Fruit fly (Drosophila melanogaster) whole organism, embryonic: ENCODE results near the gene CG2747.
A peak's percentile ranks its signal among the peaks of the same experiment; 100 is the strongest.

Experiments used
- BEAF-32 ChIP-seq: fragments of 200-800 bp; sonication (Bioruptor generic); optimal IDR thresholded peaks from 3 replicates; lab custom pipeline; 2017; ENCODE audit warnings: missing biosample characterization, missing genetic modification characterization, mild to moderate bottlenecking, moderate library complexity, missing genetic modification reagents
- Bgb ChIP-seq: fragments of 200-800 bp; sonication (Bioruptor generic); IDR thresholded peaks from 2 replicates; pipeline ENCODE4 v1.3.6; 2022; ENCODE audit warnings: missing biosample characterization, missing genetic modification characterization; ENCODE audit not compliant: partially characterized antibody
- Blimp-1 ChIP-seq: fragments of 200-800 bp; sonication (Bioruptor generic); optimal IDR thresholded peaks from 3 replicates; lab custom pipeline; 2018; ENCODE audit warnings: missing biosample characterization, missing genetic modification characterization, mild to moderate bottlenecking, moderate library complexity, missing genetic modification reagents
- CG10274 ChIP-seq: fragments of 200-800 bp; sonication (Bioruptor generic); optimal IDR thresholded peaks from 3 replicates; lab custom pipeline; 2017; ENCODE audit warnings: missing biosample characterization, mild to moderate bottlenecking, missing genetic modification characterization
- CG11085 ChIP-seq: fragments of 200-800 bp; sonication (Bioruptor generic); IDR thresholded peaks from 2 replicates; pipeline ENCODE4 v1.3.6; 2022; ENCODE audit warnings: missing biosample characterization, missing genetic modification characterization
- CG11398 ChIP-seq: fragments of 200-800 bp; sonication (Bioruptor generic); optimal IDR thresholded peaks from 2 replicates; lab custom pipeline; 2016; ENCODE audit warnings: missing biosample characterization, missing genetic modification characterization
- CG12155 ChIP-seq: fragments of 200-800 bp; sonication (Bioruptor generic); optimal IDR thresholded peaks from 3 replicates; lab custom pipeline; 2016; ENCODE audit warnings: missing biosample characterization, missing genetic modification characterization
- CG12236 ChIP-seq: fragments of 200-800 bp; sonication (Bioruptor generic); optimal IDR thresholded peaks from 2 replicates; lab custom pipeline; 2016; ENCODE audit warnings: missing biosample characterization, missing genetic modification characterization
- CG12659 ChIP-seq: fragments of 200-800 bp; sonication (Bioruptor generic); optimal IDR thresholded peaks from 3 replicates; lab custom pipeline; 2017; ENCODE audit warnings: mild to moderate bottlenecking, missing biosample characterization, missing genetic modification reagents, missing genetic modification characterization
- CG14710 ChIP-seq: fragments of 200-800 bp; sonication (Bioruptor generic); optimal IDR thresholded peaks from 3 replicates; lab custom pipeline; 2019; ENCODE audit warnings: missing biosample characterization, mild to moderate bottlenecking, missing genetic modification characterization, moderate library complexity
- CG1647 ChIP-seq: fragments of 200-800 bp; sonication (Bioruptor generic); optimal IDR thresholded peaks from 3 replicates; lab custom pipeline; 2016; ENCODE audit warnings: missing biosample characterization, missing genetic modification characterization
- CG16813 ChIP-seq: fragments of 200-800 bp; sonication (Bioruptor generic); IDR thresholded peaks from 3 replicates; pipeline ENCODE4 v1.3.6; 2022; ENCODE audit warnings: missing biosample characterization, missing genetic modification characterization; ENCODE audit not compliant: partially characterized antibody
- CG17829 ChIP-seq: fragments of 200-800 bp; optimal IDR thresholded peaks from 2 replicates; lab custom pipeline; 2019; ENCODE audit warnings: missing biosample characterization, mild to moderate bottlenecking, missing genetic modification characterization, moderate library complexity
- CG18764 ChIP-seq: fragments of 200-800 bp; sonication (Bioruptor generic); optimal IDR thresholded peaks from 3 replicates; lab custom pipeline; 2016; ENCODE audit warnings: missing biosample characterization, missing genetic modification characterization
- CG2199 ChIP-seq: fragments of 200-800 bp; sonication (Bioruptor generic); IDR thresholded peaks from 3 replicates; pipeline ENCODE4 v1.3.6; 2022; ENCODE audit warnings: missing biosample characterization, missing genetic modification characterization
- CG2875 ChIP-seq: fragments of 200-800 bp; sonication (Bioruptor generic); optimal IDR thresholded peaks from 2 replicates; lab custom pipeline; 2017; ENCODE audit warnings: missing biosample characterization, mild to moderate bottlenecking, missing genetic modification characterization, missing genetic modification reagents
- CG31441 ChIP-seq: fragments of 200-800 bp; sonication (Bioruptor generic); IDR thresholded peaks from 2 replicates; pipeline ENCODE4 v1.3.6; 2022; ENCODE audit warnings: missing biosample characterization, missing genetic modification characterization
- CG32767 ChIP-seq: fragments of 200-800 bp; sonication (Bioruptor generic); IDR thresholded peaks from 2 replicates; pipeline ENCODE4 v1.3.6; 2022; ENCODE audit warnings: missing biosample characterization, missing genetic modification characterization
- CG34422 ChIP-seq: fragments of 200-800 bp; sonication (Bioruptor generic); IDR thresholded peaks from 3 replicates; pipeline ENCODE4 v1.3.6; 2022; ENCODE audit warnings: missing biosample characterization, missing genetic modification characterization
- CG5953 ChIP-seq: fragments of 200-800 bp; sonication (Bioruptor generic); IDR thresholded peaks from 2 replicates; pipeline ENCODE4 v1.3.6; 2022; ENCODE audit warnings: missing biosample characterization, missing genetic modification characterization
- CG6254 ChIP-seq: fragments of 200-800 bp; sonication (Bioruptor generic); optimal IDR thresholded peaks from 3 replicates; lab custom pipeline; 2017; ENCODE audit warnings: mild to moderate bottlenecking, missing biosample characterization, missing genetic modification reagents, missing genetic modification characterization
- CG6813 ChIP-seq: fragments of 200-800 bp; sonication (Bioruptor generic); optimal IDR thresholded peaks from 2 replicates; lab custom pipeline; 2017; ENCODE audit warnings: missing biosample characterization, missing genetic modification characterization, mild to moderate bottlenecking, moderate library complexity, missing genetic modification reagents
- CG9609 ChIP-seq: fragments of 200-800 bp; sonication (Bioruptor generic); optimal IDR thresholded peaks from 3 replicates; lab custom pipeline; 2016; ENCODE audit warnings: missing biosample characterization, missing genetic modification characterization
- CG9932 ChIP-seq: fragments of 200-800 bp; sonication (Bioruptor generic); IDR thresholded peaks from 2 replicates; pipeline ENCODE4 v1.3.6; 2022; ENCODE audit warnings: missing biosample characterization, missing genetic modification characterization
- D19A ChIP-seq: fragments of 200-800 bp; optimal IDR thresholded peaks from 3 replicates; lab custom pipeline; 2019; ENCODE audit warnings: missing biosample characterization, mild to moderate bottlenecking, missing genetic modification characterization, moderate library complexity
- Dref ChIP-seq: fragments of 200-800 bp; sonication (Bioruptor generic); IDR thresholded peaks from 2 replicates; pipeline ENCODE4 v1.3.6; 2022; ENCODE audit warnings: missing biosample characterization, missing genetic modification characterization
- Drgx ChIP-seq: fragments of 200-800 bp; sonication (Bioruptor generic); IDR thresholded peaks from 2 replicates; pipeline ENCODE4 v1.3.6; 2022; ENCODE audit warnings: missing biosample characterization, missing genetic modification characterization
- Ets65A ChIP-seq: fragments of 200-800 bp; sonication (Bioruptor generic); peaks from one replicate; lab custom pipeline; 2016; ENCODE audit warnings: missing biosample characterization, missing genetic modification characterization
- Hr39 ChIP-seq: fragments of >200 bp; optimal IDR thresholded peaks from 2 replicates; lab custom pipeline; 2017
- Kr ChIP-seq: fragments of 200-800 bp; sonication (Bioruptor generic); optimal IDR thresholded peaks from 2 replicates; lab custom pipeline; 2017; ENCODE audit warnings: missing biosample characterization, mild to moderate bottlenecking, missing genetic modification characterization
- Lhr ChIP-seq: fragments of 200-800 bp; sonication (Bioruptor generic); optimal IDR thresholded peaks from 3 replicates; lab custom pipeline; 2017; ENCODE audit warnings: mild to moderate bottlenecking, missing biosample characterization, missing genetic modification reagents, missing genetic modification characterization
- Mes4 ChIP-seq: fragments of 200-800 bp; sonication (Bioruptor generic); optimal IDR thresholded peaks from 2 replicates; lab custom pipeline; 2016; ENCODE audit warnings: missing biosample characterization, missing genetic modification characterization
- Opbp ChIP-seq: fragments of 200-800 bp; sonication (Bioruptor generic); IDR thresholded peaks from 3 replicates; pipeline ENCODE4 v1.3.6; 2022; ENCODE audit warnings: missing biosample characterization, missing genetic modification characterization; ENCODE audit not compliant: partially characterized antibody
- Optix ChIP-seq: fragments of 200-800 bp; sonication (Bioruptor generic); IDR thresholded peaks from 3 replicates; pipeline ENCODE4 v1.3.6; 2022; ENCODE audit warnings: missing biosample characterization, missing genetic modification characterization
- PHDP ChIP-seq: fragments of 200-800 bp; sonication (Bioruptor generic); optimal IDR thresholded peaks from 3 replicates; lab custom pipeline; 2018; ENCODE audit warnings: missing biosample characterization, mild to moderate bottlenecking, missing genetic modification characterization, moderate library complexity
- Xbp1 ChIP-seq: fragments of 200-800 bp; sonication (Bioruptor generic); optimal IDR thresholded peaks from 3 replicates; lab custom pipeline; 2016; ENCODE audit warnings: missing biosample characterization, mild to moderate bottlenecking, missing genetic modification characterization
- az2 ChIP-seq: fragments of 200-800 bp; sonication (Bioruptor generic); optimal IDR thresholded peaks from 3 replicates; lab custom pipeline; 2016; ENCODE audit warnings: missing biosample characterization, missing genetic modification characterization
- btn ChIP-seq: fragments of 200-800 bp; sonication (Bioruptor generic); optimal IDR thresholded peaks from 2 replicates; lab custom pipeline; 2016; ENCODE audit warnings: missing biosample characterization, missing genetic modification characterization
- inv ChIP-seq: fragments of 200-800 bp; sonication (Bioruptor generic); IDR thresholded peaks from 2 replicates; pipeline ENCODE4 v1.3.6; 2022; ENCODE audit warnings: missing biosample characterization, missing genetic modification characterization; ENCODE audit not compliant: partially characterized antibody
- kay ChIP-seq: fragments of 200-800 bp; sonication (Bioruptor generic); optimal IDR thresholded peaks from 2 replicates; lab custom pipeline; 2016; ENCODE audit warnings: missing biosample characterization, missing genetic modification characterization
- pnt ChIP-seq: fragments of 200-800 bp; sonication (Bioruptor generic); optimal IDR thresholded peaks from 3 replicates; lab custom pipeline; 2016; ENCODE audit warnings: missing biosample characterization, missing genetic modification characterization
- run ChIP-seq: fragments of 200-800 bp; sonication (Bioruptor generic); optimal IDR thresholded peaks from 3 replicates; lab custom pipeline; 2018; ENCODE audit warnings: missing biosample characterization, mild to moderate bottlenecking, missing genetic modification characterization
- sens ChIP-seq: fragments of 200-800 bp; sonication (Bioruptor generic); peaks from one replicate; lab custom pipeline; 2016; ENCODE audit warnings: missing biosample characterization, missing genetic modification characterization
- shn ChIP-seq: fragments of 200-800 bp; sonication (Bioruptor generic); optimal IDR thresholded peaks from 3 replicates; lab custom pipeline; 2016; ENCODE audit warnings: missing biosample characterization, missing genetic modification characterization
- tll ChIP-seq, 2 experiments: fragments of 200-800 bp in 1 of 2; fragments of >200 bp in 1 of 2; sonication (Bioruptor generic) in 1 of 2; optimal IDR thresholded peaks; 2 replicates each; lab custom pipeline; 2017 to 2019; ENCODE audit warnings: missing biosample characterization in 2 of 2, missing genetic modification characterization in 2 of 2, mild to moderate bottlenecking in 1 of 2, moderate library complexity in 1 of 2
- toy ChIP-seq: fragments of 200-800 bp; sonication (Bioruptor generic); IDR thresholded peaks from 2 replicates; pipeline ENCODE4 v1.3.6; 2022; ENCODE audit warnings: missing biosample characterization, missing genetic modification characterization
- trem ChIP-seq: fragments of 200-800 bp; optimal IDR thresholded peaks from 3 replicates; lab custom pipeline; 2019; ENCODE audit warnings: missing biosample characterization, mild to moderate bottlenecking, missing genetic modification characterization, moderate library complexity
- tup ChIP-seq: fragments of 200-800 bp; sonication (Bioruptor generic); optimal IDR thresholded peaks from 2 replicates; lab custom pipeline; 2016; ENCODE audit warnings: missing biosample characterization, mild to moderate bottlenecking, missing genetic modification characterization, moderate library complexity
- usp ChIP-seq: fragments of >200 bp; optimal IDR thresholded peaks from 2 replicates; lab custom pipeline; 2017; ENCODE audit warnings: missing biosample characterization, missing genetic modification characterization
- zen2 ChIP-seq: fragments of 200-800 bp; sonication (Bioruptor generic); IDR thresholded peaks from 3 replicates; pipeline ENCODE4 v1.3.6; 2022; ENCODE audit warnings: missing biosample characterization, missing genetic modification characterization; ENCODE audit not compliant: partially characterized antibody

The CG2747 gene

DNA sequence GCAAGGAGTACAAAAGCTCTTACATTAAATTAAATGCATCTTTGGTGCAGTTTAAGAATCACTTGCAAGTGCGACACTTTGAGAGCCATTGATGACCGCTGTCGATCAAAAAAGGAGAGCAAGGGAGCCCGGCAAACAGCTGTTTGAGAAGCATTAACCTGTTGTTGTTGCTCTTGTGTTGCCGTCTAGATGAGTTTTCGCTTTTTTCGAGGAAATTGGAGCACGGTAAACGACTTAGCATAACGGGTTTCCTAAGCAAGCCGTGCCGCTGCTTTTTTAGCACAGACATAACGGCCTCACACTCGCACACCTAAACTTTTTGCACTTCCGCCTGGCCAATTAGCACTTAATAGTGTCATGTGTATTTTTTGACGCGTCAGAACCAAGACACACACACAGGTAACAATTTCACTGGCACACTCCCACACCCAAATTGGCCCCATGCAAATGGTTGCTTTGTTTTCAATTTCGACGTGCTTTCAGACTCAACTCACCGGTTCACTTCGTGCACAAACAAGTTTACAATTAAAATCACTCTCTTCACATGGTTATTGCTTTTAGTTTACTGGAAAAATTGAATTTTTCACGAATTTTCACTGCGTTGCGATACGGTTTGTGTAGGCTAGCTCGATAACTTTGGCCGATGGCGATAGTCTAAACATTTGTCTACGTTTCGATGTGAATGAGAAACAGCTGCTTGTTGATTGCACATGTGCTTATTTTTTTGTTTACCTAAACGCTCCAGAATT is at the start of gene CG2747, which contains the start of gene CG10903 (continued):
- TF ChIP-seq inv (GFP tag; lab: Robert Waterston, UW) (peak; percentile 53; the same call in 1 of the 2 replicates), CG34422 (GFP tag; lab: Robert Waterston, UW) (peak; percentile 25; the same call in 1 of the 3 replicates), Ets65A (GFP tag; lab: Kevin White, UChicago) (no peak), usp (GFP tag; lab: Kevin White, UChicago) (no peak), CG11398 (GFP tag; lab: Kevin White, UChicago) (no peak), CG1647 (GFP tag; lab: Kevin White, UChicago) (no peak), CG5953 (GFP tag; lab: Robert Waterston, UW) (no peak), CG16813 (GFP tag; lab: Robert Waterston, UW) (peak; percentile 64; the same call in 2 of the 3 replicates), toy (GFP tag; lab: Robert Waterston, UW) (no peak), kay (GFP tag; lab: Kevin White, UChicago) (no peak), CG14710 (peak; percentile 27), Optix (no peak), CG11085 (GFP tag; lab: Robert Waterston, UW) (no peak), CG6254 (GFP tag; lab: Kevin White, UChicago) (no peak), Kr (GFP tag; lab: Kevin White, UChicago) (no peak), PHDP (tag; lab: Kevin White, UChicago) (no peak), tup (GFP tag; lab: Kevin White, UChicago) (no peak), CG10274 (no peak), Xbp1 (GFP tag; lab: Kevin White, UChicago) (no peak), CG9932 (GFP tag; lab: Robert Waterston, UW) (no peak), az2 (GFP tag; lab: Kevin White, UChicago) (no peak), CG31441 (GFP tag; lab: Robert Waterston, UW) (no peak), CG32767 (GFP tag; lab: Robert Waterston, UW) (no peak), btn (GFP tag; lab: Kevin White, UChicago) (no peak), Hr39 (no peak), Opbp (peak; percentile 59; the same call in 1 of the 3 replicates), Blimp-1 (GFP tag; lab: Kevin White, UChicago) (peak; percentile 61), CG2199 (no peak), D19A (tag; lab: Kevin White, UChicago) (no peak), Lhr (GFP tag; lab: Kevin White, UChicago) (no peak), shn (GFP tag; lab: Kevin White, UChicago) (no peak), Dref (GFP tag; lab: Robert Waterston, UW) (peak; percentile 68), trem (tag; lab: Kevin White, UChicago) (no peak), sens (peak; percentile 67), run (tag; lab: Kevin White, UChicago) (no peak), BEAF-32 (GFP tag; lab: Kevin White, UChicago) (peak; percentile 80), CG12155 (GFP tag; lab: Kevin White, UChicago) (no peak), Drgx (no peak), Bgb (GFP tag; lab: Robert Waterston, UW) (peak; percentile 74), Mes4 (GFP tag; lab: Kevin White, UChicago) (no peak), CG9609 (GFP tag; lab: Kevin White, UChicago) (no peak), CG12236 (GFP tag; lab: Kevin White, UChicago) (no peak), CG12659 (GFP tag; lab: Kevin White, UChicago) (peak; percentile 56), CG2875 (GFP tag; lab: Kevin White, UChicago) (no peak), CG17829 (tag; lab: Kevin White, UChicago) (peak; percentile 17), tll (GFP tag; optimal IDR thresholded peaks at IDR 0.05; lab: Kevin White, UChicago) (no peak), CG6813 (GFP tag; lab: Kevin White, UChicago) (no peak), CG18764 (GFP tag; lab: Kevin White, UChicago) (no peak), pnt (GFP tag; lab: Kevin White, UChicago) (no peak), zen2 (GFP tag; lab: Robert Waterston, UW) (no peak; the same call in 2 of the 3 replicates)
